Worm (Caenorhabditis elegans): ENCODE results near the gene mrps-31.
A peak's percentile ranks its signal among the peaks of the same experiment; 100 is the strongest.

mrps-31 gene

ce11 chrIII:3649305-3649704, 19.1 kb upstream of the mrps-31 start:
- TF ChIP-seq elt-2 (tag; optimal IDR thresholded peaks at IDR 0.05) (peak; percentile 75), ref-2 (tag; optimal IDR thresholded peaks at IDR 0.05) (no peak), unc-86 (tag; optimal IDR thresholded peaks at IDR 0.05) (no peak), rnt-1 (tag; optimal IDR thresholded peaks at IDR 0.05) (no peak), pha-4 (tag; optimal IDR thresholded peaks at IDR 0.05) (no peak)

- no peak for TF ChIP-seq hlh-30 (tag; optimal IDR thresholded peaks at IDR 0.05; ENCODE audit: insufficient read depth)
Observed at ce11 chrIII:3644075-3644474, 13.9 kb upstream of the mrps-31 start, which contains the start of gene unc-93. unc-93 (plus strand) TSS chrIII:3644375.

- TF ChIP-seq gmeb-2 (tag; optimal IDR thresholded peaks at IDR 0.05), result no peak
Observed at ce11 chrIII:3643602-3644001, 13.4 kb upstream of the mrps-31 start.

- TF ChIP-seq ceh-2 (tag; optimal IDR thresholded peaks at IDR 0.05) (no peak), ceh-30 (tag; optimal IDR thresholded peaks at IDR 0.05) (no peak), dmd-4 (tag; optimal IDR thresholded peaks at IDR 0.05; ENCODE audit: borderline replicate concordance) (no peak), pag-3 (tag; optimal IDR thresholded peaks at IDR 0.05; ENCODE audit: borderline replicate concordance) (no peak), lin-11 (tag; optimal IDR thresholded peaks at IDR 0.05) (no peak), unc-55 (GFP tag; optimal IDR thresholded peaks at IDR 0.05) (no peak), hlh-15 (tag; optimal IDR thresholded peaks at IDR 0.05) (no peak), ceh-6 (GFP tag; optimal IDR thresholded peaks at IDR 0.05) (no peak), ceh-24 (tag; optimal IDR thresholded peaks at IDR 0.05) (no peak), hlh-13 (GFP tag; optimal IDR thresholded peaks at IDR 0.05) (no peak), unc-86 (tag; optimal IDR thresholded peaks at IDR 0.05) (no peak), elt-4 (tag; optimal IDR thresholded peaks at IDR 0.05) (no peak), ttx-3 (tag; optimal IDR thresholded peaks at IDR 0.05) (no peak), dve-1 (tag; optimal IDR thresholded peaks at IDR 0.05) (no peak), sdc-2 (tag; optimal IDR thresholded peaks at IDR 0.05) (no peak), pqm-1 (tag; optimal IDR thresholded peaks at IDR 0.05) (no peak), tbx-2 (tag; optimal IDR thresholded peaks at IDR 0.05) (no peak), odd-2 (tag; optimal IDR thresholded peaks at IDR 0.05) (no peak)
Observed at ce11 chrIII:3637251-3637989, 7.2 kb upstream of the mrps-31 start.

- TF ChIP-seq ceh-18 (tag; optimal IDR thresholded peaks at IDR 0.05), result no peak
- TF ChIP-seq hlh-8 (tag; optimal IDR thresholded peaks at IDR 0.05), result no peak
- no peak for TF ChIP-seq C08G9.2 (tag; optimal IDR thresholded peaks at IDR 0.05)
- no peak for TF ChIP-seq hlh-13 (GFP tag; optimal IDR thresholded peaks at IDR 0.05)
- no peak for TF ChIP-seq gmeb-2 (tag; optimal IDR thresholded peaks at IDR 0.05)
- TF ChIP-seq pha-2 (tag; optimal IDR thresholded peaks at IDR 0.05), result no peak
- no peak for TF ChIP-seq hlh-6 (tag; optimal IDR thresholded peaks at IDR 0.05)
- TF ChIP-seq ceh-14 (tag; optimal IDR thresholded peaks at IDR 0.05), result no peak
- no peak for TF ChIP-seq odd-2 (tag; optimal IDR thresholded peaks at IDR 0.05)
- no peak for TF ChIP-seq K09A11.1 (tag; optimal IDR thresholded peaks at IDR 0.05; ENCODE audit: insufficient read depth)
- no peak for TF ChIP-seq zip-5 (tag; optimal IDR thresholded peaks at IDR 0.05)
- TF ChIP-seq che-1 (tag; optimal IDR thresholded peaks at IDR 0.05), result no peak
Observed at ce11 chrIII:3635844-3636243, 5.7 kb upstream of the mrps-31 start, which contains the start of gene rilp-1. rilp-1 (plus strand) TSS chrIII:3636144.

Measured in whole organism, late embryonic.